Worm (Caenorhabditis elegans) whole organism, L1 larva: ENCODE results near the gene W07E11.1.

ENCODE experiments used
- aha-1 ChIP-seq: fragments of 150-350 bp; optimal IDR thresholded peaks from 2 replicates; lab custom pipeline; 2014; ENCODE audit warnings: missing biosample characterization, missing genetic modification characterization
- nhr-77 ChIP-seq: fragments of 150-350 bp; optimal IDR thresholded peaks from 2 replicates; lab custom pipeline; 2014; ENCODE audit warnings: missing biosample characterization, missing genetic modification characterization
- skn-1 ChIP-seq: fragments of 150-350 bp; optimal IDR thresholded peaks from 2 replicates; lab custom pipeline; 2014; ENCODE audit warnings: missing biosample characterization, missing genetic modification characterization

- TF ChIP-seq nhr-77 (tag; lab: Kevin White, UChicago) (no peak), aha-1 (tag; lab: Kevin White, UChicago) (no peak), skn-1 (tag; lab: Kevin White, UChicago) (no peak)
Observed at ce11 chrX:10051625-10052024, 32.8 kb upstream of the W07E11.1 start.
